Fruit fly (Drosophila melanogaster) whole organism, embryonic: ENCODE results near the gene CG7227.

Experiments
- Ada2b ChIP-seq: fragments of 200-800 bp; sonication (Bioruptor generic); IDR thresholded peaks from 2 replicates; pipeline ENCODE4 v1.3.6; 2022; ENCODE audit warnings: missing biosample characterization, missing genetic modification characterization
- Asciz ChIP-seq: fragments of 200-800 bp; sonication (Bioruptor generic); optimal IDR thresholded peaks from 2 replicates; lab custom pipeline; 2017; ENCODE audit warnings: missing biosample characterization, mild to moderate bottlenecking, missing genetic modification characterization, missing genetic modification reagents
- BEAF-32 ChIP-seq: fragments of 200-800 bp; sonication (Bioruptor generic); optimal IDR thresholded peaks from 3 replicates; lab custom pipeline; 2017; ENCODE audit warnings: missing biosample characterization, missing genetic modification characterization, mild to moderate bottlenecking, moderate library complexity, missing genetic modification reagents
- CG10321 ChIP-seq: fragments of 200-800 bp; sonication (Bioruptor generic); IDR thresholded peaks from 2 replicates; pipeline ENCODE4 v1.3.6; 2022; ENCODE audit warnings: missing biosample characterization, missing genetic modification characterization
- CG11093 ChIP-seq: fragments of 200-800 bp; sonication (Bioruptor generic); IDR thresholded peaks from 3 replicates; pipeline ENCODE4 v1.3.6; 2022; ENCODE audit warnings: missing biosample characterization, missing genetic modification characterization
- CG11696 ChIP-seq: fragments of 200-800 bp; sonication (Bioruptor generic); IDR thresholded peaks from 2 replicates; pipeline ENCODE4 v1.3.6; 2022; ENCODE audit warnings: missing biosample characterization, missing genetic modification characterization
- CG1233 ChIP-seq: fragments of 200-800 bp; sonication (Bioruptor generic); optimal IDR thresholded peaks from 4 replicates; lab custom pipeline; 2018; ENCODE audit warnings: missing biosample characterization, mild to moderate bottlenecking, missing genetic modification characterization
- CG12942 ChIP-seq: fragments of 200-800 bp; sonication (Bioruptor generic); optimal IDR thresholded peaks from 3 replicates; lab custom pipeline; 2016; ENCODE audit warnings: missing biosample characterization, missing genetic modification characterization
- CG13287 ChIP-seq: fragments of 200-800 bp; sonication (Bioruptor generic); IDR thresholded peaks from 2 replicates; pipeline ENCODE4 v1.3.6; 2022; ENCODE audit warnings: missing biosample characterization, missing genetic modification characterization; ENCODE audit not compliant: partially characterized antibody
- CG15696 ChIP-seq: fragments of 200-800 bp; sonication (Bioruptor generic); optimal IDR thresholded peaks from 2 replicates; lab custom pipeline; 2019; ENCODE audit warnings: missing biosample characterization, mild to moderate bottlenecking, missing genetic modification characterization, moderate library complexity
- CG1647 ChIP-seq: fragments of 200-800 bp; sonication (Bioruptor generic); optimal IDR thresholded peaks from 3 replicates; lab custom pipeline; 2016; ENCODE audit warnings: missing biosample characterization, missing genetic modification characterization
- CG31441 ChIP-seq: fragments of 200-800 bp; sonication (Bioruptor generic); IDR thresholded peaks from 2 replicates; pipeline ENCODE4 v1.3.6; 2022; ENCODE audit warnings: missing biosample characterization, missing genetic modification characterization
- CG3163 ChIP-seq: fragments of 200-800 bp; sonication (Bioruptor generic); optimal IDR thresholded peaks from 3 replicates; lab custom pipeline; 2016; ENCODE audit warnings: missing biosample characterization, missing genetic modification characterization
- CG32532 ChIP-seq: fragments of 200-800 bp; sonication (Bioruptor generic); IDR thresholded peaks from 2 replicates; pipeline ENCODE4 v1.3.6; 2022; ENCODE audit warnings: missing biosample characterization, missing genetic modification characterization
- CG3726 ChIP-seq: fragments of 200-800 bp; sonication (Bioruptor generic); IDR thresholded peaks from 3 replicates; pipeline ENCODE4, ENCODE4 v1.3.6; 2022; ENCODE audit warnings: missing biosample characterization, missing genetic modification characterization
- CG3847 ChIP-seq: fragments of 200-800 bp; sonication (Bioruptor generic); IDR thresholded peaks from 2 replicates; pipeline ENCODE4 v1.3.6; 2022; ENCODE audit warnings: missing biosample characterization, missing genetic modification characterization
- CG4360 ChIP-seq: fragments of 200-800 bp; sonication (Bioruptor generic); IDR thresholded peaks from 2 replicates; pipeline ENCODE4 v1.3.6; 2022; ENCODE audit warnings: missing biosample characterization, missing genetic modification characterization
- CG4404 ChIP-seq: fragments of 200-800 bp; sonication (Bioruptor generic); IDR thresholded peaks from 2 replicates; pipeline ENCODE4 v1.3.6; 2022; ENCODE audit warnings: missing biosample characterization, missing genetic modification characterization
- CG7556 ChIP-seq: fragments of 200-800 bp; sonication (Bioruptor generic); optimal IDR thresholded peaks from 2 replicates; lab custom pipeline; 2017; ENCODE audit warnings: missing biosample characterization, mild to moderate bottlenecking, missing genetic modification characterization
- CG8359 ChIP-seq: fragments of 200-800 bp; sonication (Bioruptor generic); optimal IDR thresholded peaks from 2 replicates; lab custom pipeline; 2017; ENCODE audit warnings: missing biosample characterization, mild to moderate bottlenecking, missing genetic modification characterization, borderline replicate concordance
- CG8765 ChIP-seq: fragments of 200-800 bp; sonication (Bioruptor generic); IDR thresholded peaks from 2 replicates; pipeline ENCODE4 v1.3.6; 2022; ENCODE audit warnings: missing biosample characterization, missing genetic modification characterization
- CG8944 ChIP-seq: fragments of 200-800 bp; sonication (Bioruptor generic); optimal IDR thresholded peaks from 3 replicates; lab custom pipeline; 2016; ENCODE audit warnings: missing biosample characterization, missing genetic modification characterization
- CG9817 ChIP-seq: fragments of 200-800 bp; sonication (Bioruptor generic); optimal IDR thresholded peaks from 2 replicates; lab custom pipeline; 2018; ENCODE audit warnings: missing biosample characterization, mild to moderate bottlenecking, missing genetic modification characterization, moderate library complexity
- Dad ChIP-seq: fragments of 200-800 bp; sonication (Bioruptor generic); optimal IDR thresholded peaks from 3 replicates; lab custom pipeline; 2016; ENCODE audit warnings: missing biosample characterization, missing genetic modification characterization
- Fer3 ChIP-seq: fragments of 200-800 bp; sonication (Bioruptor generic); optimal IDR thresholded peaks from 2 replicates; lab custom pipeline; 2018; ENCODE audit warnings: missing biosample characterization, mild to moderate bottlenecking, missing genetic modification characterization, moderate library complexity
- GATAe ChIP-seq: fragments of 200-800 bp; sonication (Bioruptor generic); conservative IDR thresholded peaks from 2 replicates; pipeline ENCODE4 v1.3.6; 2022; ENCODE audit warnings: missing biosample characterization, missing genetic modification characterization
- HHEX ChIP-seq: fragments of 200-800 bp; sonication (Bioruptor generic); optimal IDR thresholded peaks from 3 replicates; lab custom pipeline; 2017; ENCODE audit warnings: missing biosample characterization, mild to moderate bottlenecking, missing genetic modification characterization, missing genetic modification reagents
- Hand ChIP-seq: fragments of 200-800 bp; sonication (Bioruptor generic); optimal IDR thresholded peaks from 2 replicates; lab custom pipeline; 2017; ENCODE audit warnings: mild to moderate bottlenecking, missing biosample characterization, missing genetic modification reagents, missing genetic modification characterization
- Hr39 ChIP-seq: fragments of >200 bp; optimal IDR thresholded peaks from 2 replicates; lab custom pipeline; 2017
- Ptx1 ChIP-seq: fragments of 200-800 bp; sonication (Bioruptor generic); IDR thresholded peaks from 2 replicates; pipeline ENCODE4 v1.3.6; 2022; ENCODE audit warnings: missing biosample characterization, missing genetic modification characterization
- Xbp1 ChIP-seq: fragments of 200-800 bp; sonication (Bioruptor generic); optimal IDR thresholded peaks from 3 replicates; lab custom pipeline; 2016; ENCODE audit warnings: missing biosample characterization, mild to moderate bottlenecking, missing genetic modification characterization
- bigmax ChIP-seq: fragments of 200-800 bp; sonication (Bioruptor generic); optimal IDR thresholded peaks from 2 replicates; lab custom pipeline; 2018; ENCODE audit warnings: missing biosample characterization, mild to moderate bottlenecking, missing genetic modification characterization
- chm ChIP-seq: fragments of 200-800 bp; sonication (Bioruptor generic); IDR thresholded peaks from 2 replicates; pipeline ENCODE4 v1.3.6; 2022; ENCODE audit warnings: missing biosample characterization, missing genetic modification characterization
- corto ChIP-seq: fragments of 200-800 bp; sonication (Bioruptor generic); optimal IDR thresholded peaks from 2 replicates; lab custom pipeline; 2016; ENCODE audit warnings: missing biosample characterization, mild to moderate bottlenecking, missing genetic modification characterization, moderate library complexity
- dati ChIP-seq: fragments of 200-800 bp; sonication (Bioruptor generic); IDR thresholded peaks from 2 replicates; pipeline ENCODE4 v1.3.6; 2022; ENCODE audit warnings: missing biosample characterization, missing genetic modification characterization
- dmrt11E ChIP-seq: fragments of 200-800 bp; sonication (Bioruptor generic); optimal IDR thresholded peaks from 3 replicates; lab custom pipeline; 2018; ENCODE audit warnings: missing biosample characterization, mild to moderate bottlenecking, missing genetic modification characterization, moderate library complexity
- eve ChIP-seq, 2 experiments: fragments of >200 bp; optimal IDR thresholded peaks; 2 replicates each; lab custom pipeline; 2017; ENCODE audit warnings: missing biosample characterization in 2 of 2, missing genetic modification characterization in 2 of 2
- fru ChIP-seq: fragments of >200 bp; optimal IDR thresholded peaks from 2 replicates; lab custom pipeline; 2017
- gcm ChIP-seq: fragments of 200-800 bp; sonication (Bioruptor generic); optimal IDR thresholded peaks from 2 replicates; lab custom pipeline; 2019; ENCODE audit warnings: missing biosample characterization, mild to moderate bottlenecking, missing genetic modification characterization, moderate library complexity
- gcm2 ChIP-seq: fragments of 200-800 bp; sonication (Bioruptor generic); optimal IDR thresholded peaks from 2 replicates; lab custom pipeline; 2016; ENCODE audit warnings: missing biosample characterization, missing genetic modification characterization
- grau ChIP-seq: fragments of 200-800 bp; optimal IDR thresholded peaks from 3 replicates; lab custom pipeline; 2019; ENCODE audit warnings: missing biosample characterization, mild to moderate bottlenecking, missing genetic modification characterization, moderate library complexity
- gsb-n ChIP-seq: fragments of 200-800 bp; sonication (Bioruptor generic); optimal IDR thresholded peaks from 3 replicates; lab custom pipeline; 2018; ENCODE audit warnings: missing biosample characterization, mild to moderate bottlenecking, missing genetic modification characterization
- h ChIP-seq: fragments of >200 bp; optimal IDR thresholded peaks from 2 replicates; lab custom pipeline; 2017
- prd ChIP-seq, 3 experiments: fragments of >200 bp in 2 of 3; fragments of 200-800 bp in 1 of 3; sonication (Bioruptor generic) in 1 of 3; optimal IDR thresholded peaks in 2 of 3; IDR thresholded peaks in 1 of 3; 2 replicates in 2 of 3; 3 replicates in 1 of 3; pipeline versions ENCODE4 v1.3.6 to Lab custom; 2017 to 2022; ENCODE audit warnings: missing biosample characterization in 1 of 3, missing genetic modification characterization in 1 of 3
- pros ChIP-seq: fragments of 200-800 bp; sonication (Bioruptor generic); optimal IDR thresholded peaks from 3 replicates; lab custom pipeline; 2019; ENCODE audit warnings: missing biosample characterization, mild to moderate bottlenecking, missing genetic modification characterization, moderate library complexity
- ranshi ChIP-seq: fragments of 200-800 bp; sonication (Bioruptor generic); IDR thresholded peaks from 2 replicates; pipeline ENCODE4 v1.3.6; 2022; ENCODE audit warnings: missing biosample characterization, missing genetic modification characterization
- sd ChIP-seq: fragments of 200-800 bp; sonication (Bioruptor generic); optimal IDR thresholded peaks from 3 replicates; lab custom pipeline; 2018; ENCODE audit warnings: missing biosample characterization, mild to moderate bottlenecking, missing genetic modification characterization, moderate library complexity
- shn ChIP-seq: fragments of 200-800 bp; sonication (Bioruptor generic); optimal IDR thresholded peaks from 3 replicates; lab custom pipeline; 2016; ENCODE audit warnings: missing biosample characterization, missing genetic modification characterization
- trh ChIP-seq: fragments of 200-800 bp; sonication (Bioruptor generic); optimal IDR thresholded peaks from 2 replicates; lab custom pipeline; 2016; ENCODE audit warnings: missing biosample characterization, missing genetic modification characterization
- wor ChIP-seq: fragments of 200-800 bp; sonication (Bioruptor generic); IDR thresholded peaks from 2 replicates; pipeline ENCODE4 v1.3.6; 2022; ENCODE audit warnings: missing biosample characterization, missing genetic modification characterization
- zf30C ChIP-seq: fragments of 200-800 bp; sonication (Bioruptor generic); optimal IDR thresholded peaks from 3 replicates; lab custom pipeline; 2018; ENCODE audit warnings: missing biosample characterization, mild to moderate bottlenecking, missing genetic modification characterization

Gene CG7227

dm6 chr2L:7984059-7984800 lies 13.7 kb downstream of the CG7227 start, which contains the start of gene Snoo (continued):
- TF ChIP-seq CG7556 (no peak), h (lab: Kevin White, UChicago) (no peak), shn (GFP tag; lab: Kevin White, UChicago) (no peak), HHEX (GFP tag; lab: Kevin White, UChicago) (no peak), fru (no peak), ranshi (no peak; the same call in 1 of the 2 replicates), Hr39 (lab: Kevin White, UChicago) (no peak), CG3726 (no peak), dmrt11E (no peak), CG4404 (GFP tag; lab: Robert Waterston, UW) (no peak), CG1233 (GFP tag; lab: Kevin White, UChicago) (no peak), pros (GFP tag; lab: Kevin White, UChicago) (no peak), gsb-n (tag; lab: Kevin White, UChicago) (no peak), CG31441 (GFP tag; lab: Robert Waterston, UW) (no peak), bigmax (no peak), zf30C (GFP tag; lab: Kevin White, UChicago) (no peak), gcm2 (no peak), CG15696 (tag; lab: Kevin White, UChicago) (no peak), Hand (GFP tag; lab: Kevin White, UChicago) (peak; percentile 4), sd (tag; lab: Kevin White, UChicago) (peak; percentile 15), CG11696 (GFP tag; lab: Robert Waterston, UW) (no peak), CG3163 (peak; percentile 100), eve (GFP tag; optimal IDR thresholded peaks at IDR 0.05; lab: Kevin White, UChicago) (peak in 1 of 2 experiments; percentile 43), CG9817 (no peak), Asciz (GFP tag; lab: Kevin White, UChicago) (no peak), CG8944 (GFP tag; lab: Kevin White, UChicago) (no peak), CG12942 (no peak), corto (GFP tag; lab: Kevin White, UChicago) (no peak), gcm (GFP tag; lab: Kevin White, UChicago) (no peak), CG4360 (GFP tag; lab: Robert Waterston, UW) (peak; percentile 48), CG10321 (GFP tag; lab: Robert Waterston, UW) (no peak), Ptx1 (GFP tag; lab: Robert Waterston, UW) (no peak), chm (GFP tag; lab: Robert Waterston, UW) (peak; percentile 54; the same call in 1 of the 2 replicates), CG32532 (GFP tag; lab: Robert Waterston, UW) (no peak; the same call in 1 of the 2 replicates), CG8765 (GFP tag; lab: Robert Waterston, UW) (no peak), Fer3 (no peak), CG11093 (GFP tag; lab: Robert Waterston, UW) (no peak), CG13287 (peak; percentile 64), Ada2b (no peak), CG8359 (GFP tag; lab: Kevin White, UChicago) (no peak), GATAe (GFP tag; lab: Robert Waterston, UW) (no peak), prd (optimal IDR thresholded peaks at IDR 0.05; lab: Kevin White, UChicago) (no peak), prd (GFP tag; IDR thresholded peaks at IDR 0.05; lab: Robert Waterston, UW) (no peak), BEAF-32 (GFP tag; lab: Kevin White, UChicago) (peak; percentile 24), grau (tag; lab: Kevin White, UChicago) (peak; percentile 18), Xbp1 (GFP tag; lab: Kevin White, UChicago) (no peak), CG1647 (GFP tag; lab: Kevin White, UChicago) (no peak), Dad (no peak), wor (GFP tag; lab: Robert Waterston, UW) (no peak), CG3847 (GFP tag; lab: Robert Waterston, UW) (peak; percentile 63), trh (GFP tag; lab: Kevin White, UChicago) (no peak), dati (GFP tag; lab: Robert Waterston, UW) (no peak)
